Worm (Caenorhabditis elegans): ENCODE data around the gene C13G3.1.

The C13G3.1 gene

DNA sequence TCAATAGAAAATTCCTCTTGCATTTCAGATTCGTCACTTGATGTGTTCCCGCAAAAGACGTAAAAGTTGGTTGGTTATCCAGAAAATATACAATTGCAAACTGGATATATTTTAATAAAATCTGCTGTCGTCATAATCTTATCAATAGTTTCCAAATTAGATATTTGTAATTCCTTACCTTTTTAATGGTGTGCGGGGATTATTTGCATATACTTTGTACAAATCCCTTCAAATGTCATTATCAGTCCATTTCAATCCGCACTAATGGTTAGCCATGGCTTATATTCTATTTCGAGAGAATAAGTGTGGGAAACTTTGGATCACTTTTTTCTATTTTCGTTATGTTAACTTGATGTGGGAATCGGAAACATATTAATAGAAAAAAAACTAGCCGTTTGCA lies 8.2 kb downstream of the C13G3.1 start:
- TF ChIP-seq tab-1 (GFP tag; IDR thresholded peaks at IDR 0.05) = no peak
- TF ChIP-seq ztf-23 (GFP tag; IDR thresholded peaks at IDR 0.05) = no peak
- TF ChIP-seq T22C8.4 (GFP tag; IDR thresholded peaks at IDR 0.05) = no peak
- no peak for TF ChIP-seq flt-1 (GFP tag; IDR thresholded peaks at IDR 0.05)
- no peak for TF ChIP-seq cog-1 (tag; optimal IDR thresholded peaks at IDR 0.05)
- no peak for TF ChIP-seq ztf-29 (GFP tag; IDR thresholded peaks at IDR 0.05)

ce11 chrV:11002434-11002833 lies 9.8 kb downstream of the C13G3.1 start, which contains the start of gene F53B7.4:
TSS of gene F53B7.4 (minus strand) at chrV:11002534.
- TF ChIP-seq ztf-23 (GFP tag; IDR thresholded peaks at IDR 0.05) (no peak), tab-1 (GFP tag; IDR thresholded peaks at IDR 0.05) (no peak), ref-1 (GFP tag; conservative IDR thresholded peaks at IDR 0.05) (no peak), cog-1 (tag; optimal IDR thresholded peaks at IDR 0.05) (no peak), ztf-29 (GFP tag; IDR thresholded peaks at IDR 0.05) (no peak), med-1 (GFP tag; optimal IDR thresholded peaks at IDR 0.05; ENCODE audit: insufficient read depth) (no peak), flt-1 (GFP tag; IDR thresholded peaks at IDR 0.05) (no peak), klf-2 (GFP tag; conservative IDR thresholded peaks at IDR 0.05) (no peak), T22C8.4 (GFP tag; IDR thresholded peaks at IDR 0.05) (no peak)

DNA sequence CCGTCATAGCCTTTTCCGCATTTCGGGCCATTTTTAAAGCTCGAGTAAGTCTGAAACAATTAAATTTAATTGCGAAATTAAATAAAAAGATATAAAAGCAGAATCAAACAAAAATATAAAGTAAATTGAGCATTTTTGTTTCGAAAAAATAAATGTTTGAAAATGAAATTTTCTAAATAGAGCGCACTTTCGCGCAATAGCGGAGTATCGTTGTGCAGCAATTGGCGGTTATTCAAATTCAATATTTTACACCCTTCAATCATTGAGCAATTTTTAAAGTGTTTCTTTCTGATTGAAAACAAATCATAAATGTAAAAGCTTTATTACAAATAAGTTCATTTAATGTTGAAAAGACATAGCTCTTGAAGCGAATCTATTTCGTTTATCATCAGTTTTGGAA lies 11.6 kb downstream of the C13G3.1 start, which contains the start of gene isy-1:
isy-1 (minus strand) TSS at position 50 of the 400 bp plus-strand sequence.
- TF ChIP-seq ztf-23 (GFP tag; IDR thresholded peaks at IDR 0.05) (peak; percentile 82), med-1 (GFP tag; optimal IDR thresholded peaks at IDR 0.05; ENCODE audit: insufficient read depth) (no peak)

ce11 chrV:10998797-10999196 lies 13.5 kb downstream of the C13G3.1 start, which contains the start of gene F53B7.7:
TSS of gene F53B7.7 (plus strand) at chrV:10999097.
- TF ChIP-seq ztf-23 (GFP tag; IDR thresholded peaks at IDR 0.05) (no peak), T22C8.4 (GFP tag; IDR thresholded peaks at IDR 0.05) (no peak), cog-1 (tag; optimal IDR thresholded peaks at IDR 0.05) (no peak), ztf-29 (GFP tag; IDR thresholded peaks at IDR 0.05) (no peak), med-1 (GFP tag; optimal IDR thresholded peaks at IDR 0.05; ENCODE audit: insufficient read depth) (no peak), tab-1 (GFP tag; IDR thresholded peaks at IDR 0.05) (no peak), ref-1 (GFP tag; conservative IDR thresholded peaks at IDR 0.05) (no peak), flt-1 (GFP tag; IDR thresholded peaks at IDR 0.05) (no peak), klf-2 (GFP tag; conservative IDR thresholded peaks at IDR 0.05) (no peak)

ce11 chrV:10991789-10992188 lies 20.5 kb downstream of the C13G3.1 start, which contains the start of gene frpr-9:
TSS of gene frpr-9 (plus strand) at chrV:10992089.
- TF ChIP-seq ref-1 (GFP tag; conservative IDR thresholded peaks at IDR 0.05) (no peak), cog-1 (tag; optimal IDR thresholded peaks at IDR 0.05) (no peak), flt-1 (GFP tag; IDR thresholded peaks at IDR 0.05) (no peak), ztf-29 (GFP tag; IDR thresholded peaks at IDR 0.05) (no peak), T22C8.4 (GFP tag; IDR thresholded peaks at IDR 0.05) (no peak), tab-1 (GFP tag; IDR thresholded peaks at IDR 0.05) (no peak), klf-2 (GFP tag; conservative IDR thresholded peaks at IDR 0.05) (no peak), ztf-23 (GFP tag; IDR thresholded peaks at IDR 0.05) (no peak), med-1 (GFP tag; optimal IDR thresholded peaks at IDR 0.05; ENCODE audit: insufficient read depth) (no peak)

DNA sequence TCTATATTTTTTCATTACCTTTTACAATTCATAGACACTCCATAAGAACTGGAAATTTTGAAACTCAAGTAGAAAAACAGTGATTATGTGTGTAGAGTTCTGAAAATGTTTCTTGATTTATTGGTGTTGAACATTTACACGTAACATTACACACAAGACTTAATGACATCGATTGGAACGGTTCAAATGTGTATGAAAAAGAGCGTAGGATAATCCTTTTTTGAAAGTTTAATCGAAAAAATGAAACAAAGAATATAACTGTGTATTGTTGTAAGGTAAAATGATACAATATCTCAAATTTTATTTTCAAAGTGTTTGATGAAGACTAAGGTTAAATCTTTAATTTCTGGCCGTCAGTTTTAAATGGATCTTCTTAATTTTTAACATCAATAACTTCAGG lies 31.2 kb downstream of the C13G3.1 start, which contains the start of gene fig-1:
fig-1 (minus strand) TSS at position 101 of the 400 bp plus-strand sequence.
- TF ChIP-seq med-1 (GFP tag; optimal IDR thresholded peaks at IDR 0.05; ENCODE audit: insufficient read depth) (no peak), T22C8.4 (GFP tag; IDR thresholded peaks at IDR 0.05) (no peak), cog-1 (tag; optimal IDR thresholded peaks at IDR 0.05) (no peak), flt-1 (GFP tag; IDR thresholded peaks at IDR 0.05) (no peak), ztf-23 (GFP tag; IDR thresholded peaks at IDR 0.05) (no peak), ztf-29 (GFP tag; IDR thresholded peaks at IDR 0.05) (no peak), klf-2 (GFP tag; conservative IDR thresholded peaks at IDR 0.05) (no peak), tab-1 (GFP tag; IDR thresholded peaks at IDR 0.05) (no peak), ref-1 (GFP tag; conservative IDR thresholded peaks at IDR 0.05) (no peak)

DNA sequence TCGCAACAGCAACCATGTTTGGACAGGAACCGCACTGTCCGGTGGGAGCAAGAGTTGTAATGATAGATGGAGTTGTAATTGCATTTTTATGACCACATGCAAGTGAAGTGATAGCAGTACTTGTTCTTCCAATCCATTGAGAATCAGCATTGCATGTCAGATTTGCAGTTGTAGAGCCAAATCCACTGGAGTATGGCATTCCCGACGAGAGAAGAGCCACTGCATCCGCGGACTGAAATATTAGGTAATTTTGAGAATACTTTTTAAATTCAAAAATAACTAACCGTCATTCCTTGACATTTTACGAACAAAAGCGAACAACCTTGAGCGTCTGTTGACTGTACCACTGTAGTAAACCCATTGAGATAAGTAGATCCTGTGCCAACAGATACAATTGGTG lies 37.2 kb downstream of the C13G3.1 start:
- TF ChIP-seq tab-1 (GFP tag; IDR thresholded peaks at IDR 0.05) = no peak

ce11 chrV:10970930-10971329 lies 41.3 kb downstream of the C13G3.1 start:
- TF ChIP-seq klf-2 (GFP tag; conservative IDR thresholded peaks at IDR 0.05) (no peak), cog-1 (tag; optimal IDR thresholded peaks at IDR 0.05) (no peak), ref-1 (GFP tag; conservative IDR thresholded peaks at IDR 0.05) (no peak), tab-1 (GFP tag; IDR thresholded peaks at IDR 0.05) (no peak), med-1 (GFP tag; optimal IDR thresholded peaks at IDR 0.05; ENCODE audit: insufficient read depth) (no peak), ztf-29 (GFP tag; IDR thresholded peaks at IDR 0.05) (no peak), flt-1 (GFP tag; IDR thresholded peaks at IDR 0.05) (no peak)

ce11 chrV:10970070-10970469 lies 42.2 kb downstream of the C13G3.1 start, which contains the start of gene F17C11.22:
TSS of gene F17C11.22 (minus strand) at chrV:10970170.
- TF ChIP-seq klf-2 (GFP tag; conservative IDR thresholded peaks at IDR 0.05) = no peak
- no peak for TF ChIP-seq tab-1 (GFP tag; IDR thresholded peaks at IDR 0.05)
- no peak for TF ChIP-seq ref-1 (GFP tag; conservative IDR thresholded peaks at IDR 0.05)
- TF ChIP-seq ztf-29 (GFP tag; IDR thresholded peaks at IDR 0.05) = no peak
- TF ChIP-seq cog-1 (tag; optimal IDR thresholded peaks at IDR 0.05) = no peak
- no peak for TF ChIP-seq flt-1 (GFP tag; IDR thresholded peaks at IDR 0.05)
- TF ChIP-seq T22C8.4 (GFP tag; IDR thresholded peaks at IDR 0.05) = no peak
- TF ChIP-seq ztf-23 (GFP tag; IDR thresholded peaks at IDR 0.05) = no peak
- no peak for TF ChIP-seq med-1 (GFP tag; optimal IDR thresholded peaks at IDR 0.05; ENCODE audit: insufficient read depth)

DNA sequence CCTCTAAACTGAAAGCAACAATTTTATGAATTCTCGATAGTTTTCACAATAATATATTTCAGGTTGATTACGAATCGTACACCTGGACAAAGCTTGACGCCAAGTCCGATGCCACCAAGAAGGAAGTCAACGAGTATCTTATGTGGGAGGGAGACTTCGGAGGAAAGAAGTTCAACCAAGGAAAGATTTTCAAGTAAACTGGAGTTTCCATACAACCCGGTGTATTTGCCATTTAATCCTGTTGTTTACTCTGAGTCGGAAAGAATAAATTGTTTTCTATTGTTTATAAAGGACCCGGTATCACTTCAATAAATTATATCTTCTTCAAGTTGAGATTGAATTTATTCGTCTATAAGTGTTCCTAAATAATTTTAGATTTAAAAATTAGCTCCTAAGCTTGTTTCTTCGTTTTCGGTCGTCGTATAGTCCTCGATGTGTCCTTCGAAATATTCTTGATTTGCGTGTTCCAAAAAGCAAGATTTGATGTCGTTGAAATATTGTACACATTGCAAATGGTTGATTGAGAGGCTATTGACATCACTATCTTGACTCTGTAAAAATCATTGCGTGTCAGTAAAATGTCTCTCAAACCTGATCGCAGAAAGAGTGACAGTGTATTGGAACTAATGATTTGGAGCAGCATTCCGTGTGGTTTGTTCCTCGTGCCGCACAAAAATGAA lies 44.5 kb downstream of the C13G3.1 start:
- TF ChIP-seq klf-2 (GFP tag; conservative IDR thresholded peaks at IDR 0.05) = no peak
- no peak for TF ChIP-seq tab-1 (GFP tag; IDR thresholded peaks at IDR 0.05)
- TF ChIP-seq ref-1 (GFP tag; conservative IDR thresholded peaks at IDR 0.05) = no peak
- no peak for TF ChIP-seq T22C8.4 (GFP tag; IDR thresholded peaks at IDR 0.05)
- TF ChIP-seq ztf-23 (GFP tag; IDR thresholded peaks at IDR 0.05) = no peak

All from whole organism, midembryonic.